Worm (Caenorhabditis elegans) whole organism, mixed stage, embryonic: Measurements from ENCODE around the gene C56C10.4.

Experiments used
- mab-5 ChIP-seq: fragments of 150-350 bp; optimal IDR thresholded peaks from 2 replicates; lab custom pipeline; 2014; ENCODE audit warnings: missing biosample characterization, missing genetic modification characterization
- mep-1 ChIP-seq: fragments of 150-350 bp; optimal IDR thresholded peaks from 2 replicates; lab custom pipeline; 2017; ENCODE audit warnings: missing biosample characterization, missing genetic modification reagents, missing genetic modification characterization, inconsistent platforms

- TF ChIP-seq mab-5 (no peak), mep-1 (no peak)
These were observed 32.6 kb downstream of the C56C10.4 start for ce11 chrII:6615232-6616029.
